Worm (Caenorhabditis elegans): ENCODE results near the gene F58F9.9.

ce11 chrIV:6213403-6213802, 26.7 kb upstream of the F58F9.9 start, which contains the start of gene C49A9.5:
- TF ChIP-seq nhr-28 (tag; optimal IDR thresholded peaks at IDR 0.05) (no peak), ztf-4 (tag; optimal IDR thresholded peaks at IDR 0.05) (no peak), egl-27 (tag; optimal IDR thresholded peaks at IDR 0.05) (no peak), pha-4 (tag; optimal IDR thresholded peaks at IDR 0.05) (no peak), lin-39 (tag; optimal IDR thresholded peaks at IDR 0.05) (no peak), snpc-4 (tag; optimal IDR thresholded peaks at IDR 0.05) (no peak), ama-1 (optimal IDR thresholded peaks at IDR 0.05) (no peak), ztf-11 (tag; optimal IDR thresholded peaks at IDR 0.05) (no peak), nhr-77 (tag; optimal IDR thresholded peaks at IDR 0.05) (no peak), mdl-1 (tag; optimal IDR thresholded peaks at IDR 0.05) (no peak), fos-1 (tag; optimal IDR thresholded peaks at IDR 0.05) (no peak), elt-3 (tag; optimal IDR thresholded peaks at IDR 0.05) (no peak)
